Fruit fly (Drosophila melanogaster) whole organism: ENCODE data around the gene Veneno.

Source experiments
- Dll ChIP-seq: fragments of >200 bp; optimal IDR thresholded peaks from 2 replicates; lab custom pipeline; 2017
- pan ChIP-seq: fragments of >200 bp; optimal IDR thresholded peaks from 2 replicates; lab custom pipeline; 2017
- usp ChIP-seq: fragments of >200 bp; optimal IDR thresholded peaks from 2 replicates; lab custom pipeline; 2017; ENCODE audit warnings: missing biosample characterization, missing genetic modification characterization, mixed read lengths

DNA sequence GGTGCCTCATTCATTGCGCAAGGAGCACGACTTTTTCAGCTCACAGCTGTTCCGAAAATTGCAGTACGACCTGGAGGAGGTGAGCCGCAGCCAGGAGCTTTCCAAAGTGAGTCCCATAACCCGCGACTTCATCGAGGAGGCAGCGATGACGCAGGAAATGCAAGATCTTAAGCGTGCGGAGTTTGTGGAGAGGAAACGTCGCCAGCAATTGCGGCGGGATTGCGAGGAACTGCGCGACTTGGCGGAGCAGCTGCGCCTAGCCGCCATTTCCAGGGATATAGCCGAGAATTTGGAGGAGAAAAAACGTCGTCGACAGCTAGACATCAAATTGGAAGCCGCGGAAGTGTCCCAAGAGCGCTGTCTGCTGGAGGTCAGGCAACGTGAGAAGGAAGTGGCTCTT is 14.5 kb downstream of the Veneno start:
- TF ChIP-seq pan (lab: Kevin White, UChicago): no peak
- TF ChIP-seq usp (GFP tag; lab: Kevin White, UChicago): no peak
- TF ChIP-seq Dll: no peak
